Fruit fly (Drosophila melanogaster) whole organism, embryonic: ENCODE measurements around the gene tw.

Experiments
- BEAF-32 ChIP-seq: fragments of 200-800 bp; sonication (Bioruptor generic); optimal IDR thresholded peaks from 3 replicates; lab custom pipeline; 2017; ENCODE audit warnings: missing biosample characterization, missing genetic modification characterization, mild to moderate bottlenecking, moderate library complexity, missing genetic modification reagents
- CG12769 ChIP-seq: fragments of 200-800 bp; sonication (Bioruptor generic); optimal IDR thresholded peaks from 2 replicates; lab custom pipeline; 2019; ENCODE audit warnings: missing biosample characterization, mild to moderate bottlenecking, missing genetic modification characterization, moderate library complexity
- CG13123 ChIP-seq: fragments of 200-800 bp; sonication (Bioruptor generic); optimal IDR thresholded peaks from 2 replicates; lab custom pipeline; 2016; ENCODE audit warnings: missing biosample characterization, missing genetic modification characterization
- CG13894 ChIP-seq: fragments of 200-800 bp; sonication (Bioruptor generic); optimal IDR thresholded peaks from 3 replicates; lab custom pipeline; 2018; ENCODE audit warnings: missing biosample characterization, mild to moderate bottlenecking, missing genetic modification characterization, moderate library complexity
- CG14710 ChIP-seq: fragments of 200-800 bp; sonication (Bioruptor generic); optimal IDR thresholded peaks from 3 replicates; lab custom pipeline; 2019; ENCODE audit warnings: missing biosample characterization, mild to moderate bottlenecking, missing genetic modification characterization, moderate library complexity
- CG14965 ChIP-seq: fragments of 200-800 bp; sonication (Bioruptor generic); optimal IDR thresholded peaks from 2 replicates; lab custom pipeline; 2016; ENCODE audit warnings: missing biosample characterization, missing genetic modification characterization, borderline replicate concordance
- CG1603 ChIP-seq: fragments of 200-800 bp; sonication (Bioruptor generic); optimal IDR thresholded peaks from 2 replicates; lab custom pipeline; 2019; ENCODE audit warnings: missing biosample characterization, mild to moderate bottlenecking, missing genetic modification characterization, moderate library complexity
- CG16813 ChIP-seq: fragments of 200-800 bp; sonication (Bioruptor generic); IDR thresholded peaks from 3 replicates; pipeline ENCODE4 v1.3.6; 2022; ENCODE audit warnings: missing biosample characterization, missing genetic modification characterization; ENCODE audit not compliant: partially characterized antibody
- CG2116 ChIP-seq: fragments of 200-800 bp; sonication (Bioruptor generic); optimal IDR thresholded peaks from 3 replicates; lab custom pipeline; 2018; ENCODE audit warnings: missing biosample characterization, mild to moderate bottlenecking, missing genetic modification characterization
- CG2875 ChIP-seq: fragments of 200-800 bp; sonication (Bioruptor generic); optimal IDR thresholded peaks from 2 replicates; lab custom pipeline; 2017; ENCODE audit warnings: missing biosample characterization, mild to moderate bottlenecking, missing genetic modification characterization, missing genetic modification reagents
- CG32532 ChIP-seq: fragments of 200-800 bp; sonication (Bioruptor generic); IDR thresholded peaks from 2 replicates; pipeline ENCODE4 v1.3.6; 2022; ENCODE audit warnings: missing biosample characterization, missing genetic modification characterization
- CG34224 ChIP-seq: fragments of 200-800 bp; sonication (Bioruptor generic); IDR thresholded peaks from 3 replicates; pipeline ENCODE4 v1.3.6; 2022; ENCODE audit warnings: missing biosample characterization, missing genetic modification characterization; ENCODE audit not compliant: partially characterized antibody
- CG3995 ChIP-seq: fragments of 200-800 bp; sonication (Bioruptor generic); optimal IDR thresholded peaks from 3 replicates; lab custom pipeline; 2016; ENCODE audit warnings: missing biosample characterization, missing genetic modification characterization
- CG42726 ChIP-seq: fragments of 200-800 bp; sonication (Bioruptor generic); IDR thresholded peaks from 2 replicates; pipeline ENCODE4 v1.3.6; 2022; ENCODE audit warnings: missing biosample characterization, missing genetic modification characterization; ENCODE audit not compliant: partially characterized antibody
- CG4820 ChIP-seq: fragments of 200-800 bp; sonication (Bioruptor generic); optimal IDR thresholded peaks from 3 replicates; lab custom pipeline; 2016; ENCODE audit warnings: missing biosample characterization, missing genetic modification characterization
- CG6791 ChIP-seq: fragments of 200-800 bp; sonication (Bioruptor generic); IDR thresholded peaks from 3 replicates; pipeline ENCODE4 v1.3.6; 2022; ENCODE audit warnings: missing biosample characterization, missing genetic modification characterization; ENCODE audit not compliant: partially characterized antibody
- CG7963 ChIP-seq: fragments of 200-800 bp; sonication (Bioruptor generic); IDR thresholded peaks from 3 replicates; pipeline ENCODE4 v1.3.6; 2022; ENCODE audit warnings: missing biosample characterization, missing genetic modification characterization; ENCODE audit not compliant: partially characterized antibody
- CG7987 ChIP-seq: fragments of 200-800 bp; sonication (Bioruptor generic); optimal IDR thresholded peaks from 2 replicates; lab custom pipeline; 2018; ENCODE audit warnings: missing biosample characterization, mild to moderate bottlenecking, missing genetic modification characterization, moderate library complexity
- CTCF ChIP-seq: fragments of 200-800 bp; sonication (Bioruptor generic); optimal IDR thresholded peaks from 2 replicates; lab custom pipeline; 2017; ENCODE audit warnings: missing biosample characterization, mild to moderate bottlenecking, missing genetic modification characterization, moderate library complexity
- Dref ChIP-seq: fragments of 200-800 bp; sonication (Bioruptor generic); IDR thresholded peaks from 2 replicates; pipeline ENCODE4 v1.3.6; 2022; ENCODE audit warnings: missing biosample characterization, missing genetic modification characterization
- HHEX ChIP-seq: fragments of 200-800 bp; sonication (Bioruptor generic); optimal IDR thresholded peaks from 3 replicates; lab custom pipeline; 2017; ENCODE audit warnings: missing biosample characterization, mild to moderate bottlenecking, missing genetic modification characterization, missing genetic modification reagents
- HLH4C ChIP-seq: fragments of 200-800 bp; sonication (Bioruptor generic); IDR thresholded peaks from 3 replicates; pipeline ENCODE4 v1.3.6; 2022; ENCODE audit warnings: missing biosample characterization, missing genetic modification characterization; ENCODE audit not compliant: partially characterized antibody
- Hmr ChIP-seq: fragments of 200-800 bp; sonication (Bioruptor generic); optimal IDR thresholded peaks from 3 replicates; lab custom pipeline; 2017; ENCODE audit warnings: mild to moderate bottlenecking, missing biosample characterization, missing genetic modification reagents, missing genetic modification characterization
- Lhr ChIP-seq: fragments of 200-800 bp; sonication (Bioruptor generic); optimal IDR thresholded peaks from 3 replicates; lab custom pipeline; 2017; ENCODE audit warnings: mild to moderate bottlenecking, missing biosample characterization, missing genetic modification reagents, missing genetic modification characterization
- Med ChIP-seq: fragments of 200-800 bp; sonication (Bioruptor generic); peaks from one replicate; lab custom pipeline; 2016; ENCODE audit warnings: missing biosample characterization, missing genetic modification characterization, mild to moderate bottlenecking, inconsistent platforms, moderate library complexity
- Oli ChIP-seq: fragments of 200-800 bp; sonication (Bioruptor generic); optimal IDR thresholded peaks from 2 replicates; lab custom pipeline; 2018; ENCODE audit warnings: missing biosample characterization, mild to moderate bottlenecking, missing genetic modification characterization, moderate library complexity
- Opbp ChIP-seq: fragments of 200-800 bp; sonication (Bioruptor generic); IDR thresholded peaks from 3 replicates; pipeline ENCODE4 v1.3.6; 2022; ENCODE audit warnings: missing biosample characterization, missing genetic modification characterization; ENCODE audit not compliant: partially characterized antibody
- PHDP ChIP-seq: fragments of 200-800 bp; sonication (Bioruptor generic); optimal IDR thresholded peaks from 3 replicates; lab custom pipeline; 2018; ENCODE audit warnings: missing biosample characterization, mild to moderate bottlenecking, missing genetic modification characterization, moderate library complexity
- Scr ChIP-seq: fragments of 200-800 bp; sonication (Bioruptor generic); IDR thresholded peaks from 2 replicates; pipeline ENCODE4 v1.3.6; 2022; ENCODE audit warnings: missing biosample characterization, missing genetic modification characterization; ENCODE audit not compliant: partially characterized antibody
- Sry-δ ChIP-seq: fragments of 200-800 bp; sonication (Bioruptor generic); optimal IDR thresholded peaks from 2 replicates; lab custom pipeline; 2016; ENCODE audit warnings: missing biosample characterization, missing genetic modification characterization
- amos ChIP-seq: fragments of 200-800 bp; sonication (Bioruptor generic); IDR thresholded peaks from 2 replicates; pipeline ENCODE4 v1.3.6; 2022; ENCODE audit warnings: missing biosample characterization, missing genetic modification characterization; ENCODE audit not compliant: partially characterized antibody
- ato ChIP-seq: fragments of 200-800 bp; sonication (Bioruptor generic); IDR thresholded peaks from 2 replicates; pipeline ENCODE4 v1.3.6; 2022; ENCODE audit warnings: missing biosample characterization, missing genetic modification characterization; ENCODE audit not compliant: partially characterized antibody
- bbx ChIP-seq: fragments of 200-800 bp; sonication (Bioruptor generic); IDR thresholded peaks from 2 replicates; pipeline ENCODE4 v1.3.6; 2022; ENCODE audit warnings: missing biosample characterization, missing genetic modification characterization; ENCODE audit not compliant: partially characterized antibody
- gfzf ChIP-seq: fragments of 200-800 bp; sonication (Bioruptor generic); optimal IDR thresholded peaks from 2 replicates; lab custom pipeline; 2016; ENCODE audit warnings: missing biosample characterization, mild to moderate bottlenecking, missing genetic modification characterization, moderate library complexity
- klu ChIP-seq: fragments of 200-800 bp; sonication (Bioruptor generic); IDR thresholded peaks from 2 replicates; pipeline ENCODE4 v1.3.6; 2022; ENCODE audit warnings: missing biosample characterization, missing genetic modification characterization
- kni ChIP-seq: fragments of 200-800 bp; sonication (Bioruptor generic); optimal IDR thresholded peaks from 3 replicates; lab custom pipeline; 2017; ENCODE audit warnings: mild to moderate bottlenecking, missing biosample characterization, missing genetic modification reagents, missing genetic modification characterization
- knrl ChIP-seq: fragments of 200-800 bp; sonication (Bioruptor generic); IDR thresholded peaks from 3 replicates; pipeline ENCODE4 v1.3.6; 2022; ENCODE audit warnings: missing biosample characterization, missing genetic modification characterization; ENCODE audit not compliant: partially characterized antibody
- mld ChIP-seq: fragments of 200-800 bp; sonication (Bioruptor generic); IDR thresholded peaks from 3 replicates; pipeline ENCODE4 v1.3.6; 2022; ENCODE audit warnings: missing biosample characterization, missing genetic modification characterization; ENCODE audit not compliant: partially characterized antibody
- pita ChIP-seq: fragments of 200-800 bp; sonication (Bioruptor generic); optimal IDR thresholded peaks from 2 replicates; lab custom pipeline; 2017; ENCODE audit warnings: missing biosample characterization, mild to moderate bottlenecking, missing genetic modification characterization
- pzg ChIP-seq: fragments of 200-800 bp; sonication (Bioruptor generic); optimal IDR thresholded peaks from 3 replicates; lab custom pipeline; 2018; ENCODE audit warnings: missing biosample characterization, mild to moderate bottlenecking, missing genetic modification characterization, moderate library complexity
- sna ChIP-seq: fragments of 200-800 bp; sonication (Bioruptor generic); IDR thresholded peaks from 2 replicates; pipeline ENCODE4 v1.3.6; 2022; ENCODE audit warnings: missing biosample characterization, missing genetic modification characterization; ENCODE audit not compliant: partially characterized antibody
- sob ChIP-seq: fragments of 200-800 bp; sonication (Bioruptor generic); IDR thresholded peaks from 2 replicates; pipeline ENCODE4 v1.3.6; 2022; ENCODE audit warnings: missing biosample characterization, missing genetic modification characterization
- stwl ChIP-seq: fragments of 200-800 bp; sonication (Bioruptor generic); optimal IDR thresholded peaks from 3 replicates; lab custom pipeline; 2018; ENCODE audit warnings: missing biosample characterization, mild to moderate bottlenecking, missing genetic modification characterization, moderate library complexity
- trem ChIP-seq: fragments of 200-800 bp; optimal IDR thresholded peaks from 3 replicates; lab custom pipeline; 2019; ENCODE audit warnings: missing biosample characterization, mild to moderate bottlenecking, missing genetic modification characterization, moderate library complexity
- ttk ChIP-seq: fragments of 200-800 bp; sonication (Bioruptor generic); IDR thresholded peaks from 2 replicates; pipeline ENCODE4 v2.1.2; 2022; ENCODE audit warnings: missing biosample characterization, missing genetic modification characterization
- vvl ChIP-seq: fragments of 200-800 bp; sonication (Bioruptor generic); IDR thresholded peaks from 2 replicates; pipeline ENCODE4 v1.3.6; 2022; ENCODE audit warnings: missing biosample characterization, missing genetic modification characterization
- zen2 ChIP-seq: fragments of 200-800 bp; sonication (Bioruptor generic); IDR thresholded peaks from 3 replicates; pipeline ENCODE4 v1.3.6; 2022; ENCODE audit warnings: missing biosample characterization, missing genetic modification characterization; ENCODE audit not compliant: partially characterized antibody

tw gene

dm6 chrX:784456-784855 is at the start of gene tw:
Gene tw (plus strand): TSS chrX:784746.
- TF ChIP-seq CG2116 (GFP tag; lab: Kevin White, UChicago) (peak; percentile 88), CG14965 (no peak), Sry-δ (peak; percentile 7), ato (GFP tag; lab: Robert Waterston, UW) (0 out of 2 replicates have a peak, but pooled peaks have one; percentile 34), CG34224 (GFP tag; lab: Robert Waterston, UW) (peak; percentile 27; the same call in 1 of the 3 replicates), Scr (GFP tag; lab: Robert Waterston, UW) (peak; percentile 50; the same call in 1 of the 2 replicates), CG7987 (GFP tag; lab: Kevin White, UChicago) (no peak), pzg (GFP tag; lab: Kevin White, UChicago) (peak; percentile 22), mld (GFP tag; lab: Robert Waterston, UW) (0 out of 3 replicates have a peak, but pooled peaks have one; percentile 49), zen2 (GFP tag; lab: Robert Waterston, UW) (peak; percentile 20; the same call in 1 of the 3 replicates), knrl (GFP tag; lab: Robert Waterston, UW) (peak; percentile 40; the same call in 2 of the 3 replicates), CG1603 (tag; lab: Kevin White, UChicago) (peak; percentile 42), Lhr (peak; percentile 13), CG42726 (GFP tag; lab: Robert Waterston, UW) (0 out of 2 replicates have a peak, but pooled peaks have one; percentile 13), ttk (GFP tag; lab: Robert Waterston, UW) (no peak), CG3995 (GFP tag; lab: Kevin White, UChicago) (no peak), CG2875 (GFP tag; lab: Kevin White, UChicago) (no peak), CG12769 (tag; lab: Kevin White, UChicago) (peak; percentile 79), PHDP (no peak), pita (peak; percentile 27), stwl (tag; lab: Kevin White, UChicago) (peak; percentile 24), CG7963 (peak; percentile 48; the same call in 1 of the 3 replicates), sna (GFP tag; lab: Robert Waterston, UW) (peak; percentile 44; the same call in 1 of the 2 replicates), bbx (GFP tag; lab: Robert Waterston, UW) (peak; percentile 72), CTCF (GFP tag; lab: Kevin White, UChicago) (peak; percentile 92), CG32532 (GFP tag; lab: Robert Waterston, UW) (peak; percentile 29; the same call in 1 of the 2 replicates), amos (peak; percentile 57), kni (GFP tag; lab: Kevin White, UChicago) (peak; percentile 10), klu (GFP tag; lab: Robert Waterston, UW) (no peak), BEAF-32 (GFP tag; lab: Kevin White, UChicago) (peak; percentile 52), CG13894 (tag; lab: Kevin White, UChicago) (peak; percentile 71), Hmr (GFP tag; lab: Kevin White, UChicago) (no peak), CG4820 (GFP tag; lab: Kevin White, UChicago) (no peak), Opbp (peak; percentile 33; the same call in 1 of the 3 replicates), Dref (GFP tag; lab: Robert Waterston, UW) (peak; percentile 61), CG6791 (peak; percentile 59; the same call in 2 of the 3 replicates), Med (GFP tag; lab: Kevin White, UChicago) (peak; percentile 68), CG13123 (GFP tag; lab: Kevin White, UChicago) (no peak), CG16813 (0 out of 3 replicates have a peak, but pooled peaks have one; percentile 43), HHEX (GFP tag; lab: Kevin White, UChicago) (no peak), vvl (GFP tag; lab: Robert Waterston, UW) (0 out of 2 replicates have a peak, but pooled peaks have one; percentile 16), Oli (tag; lab: Kevin White, UChicago) (no peak), HLH4C (peak; percentile 29; the same call in 1 of the 3 replicates), sob (GFP tag; lab: Robert Waterston, UW) (0 out of 2 replicates have a peak, but pooled peaks have one; percentile 14), gfzf (GFP tag; lab: Kevin White, UChicago) (peak; percentile 4), CG14710 (tag; lab: Kevin White, UChicago) (peak; percentile 1), trem (peak; percentile 7)
